Fruit fly (Drosophila melanogaster) Kc167 (cell line): ENCODE data around the gene CG14913.

ENCODE experiments used
- psq ChIP-seq: fragments of >200 bp; optimal IDR thresholded peaks from 2 replicates; lab custom pipeline; 2017; ENCODE audit warnings: missing external identifiers
- ttk ChIP-seq: sonication (Bioruptor generic); optimal IDR thresholded peaks from 2 replicates; lab custom pipeline; 2017; ENCODE audit warnings: missing external identifiers

DNA sequence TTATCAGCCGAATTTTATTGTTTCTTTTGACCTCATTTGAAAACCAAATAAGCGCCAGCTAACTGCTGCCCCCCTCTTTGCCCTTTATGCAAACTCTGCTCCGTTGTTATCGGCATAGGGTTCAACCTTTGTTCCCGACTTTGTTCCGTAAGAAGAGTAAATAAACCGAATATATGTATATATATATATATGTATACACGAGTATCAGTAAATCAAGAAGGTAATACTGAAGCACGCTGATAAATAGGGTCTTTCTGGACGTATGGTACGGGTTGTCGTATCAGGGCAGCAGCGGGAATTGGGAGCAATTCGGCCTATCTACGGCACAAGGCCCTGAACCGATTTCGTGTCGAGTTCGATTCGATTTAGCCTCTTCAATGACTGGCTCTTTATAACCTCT lies 22.1 kb downstream of the CG14913 start:
- TF ChIP-seq psq (lab: Kevin White, UChicago) (no peak), ttk (lab: Kevin White, UChicago) (no peak)
